Worm (Caenorhabditis elegans): ENCODE results near the gene gst-35.

gst-35 gene

DNA sequence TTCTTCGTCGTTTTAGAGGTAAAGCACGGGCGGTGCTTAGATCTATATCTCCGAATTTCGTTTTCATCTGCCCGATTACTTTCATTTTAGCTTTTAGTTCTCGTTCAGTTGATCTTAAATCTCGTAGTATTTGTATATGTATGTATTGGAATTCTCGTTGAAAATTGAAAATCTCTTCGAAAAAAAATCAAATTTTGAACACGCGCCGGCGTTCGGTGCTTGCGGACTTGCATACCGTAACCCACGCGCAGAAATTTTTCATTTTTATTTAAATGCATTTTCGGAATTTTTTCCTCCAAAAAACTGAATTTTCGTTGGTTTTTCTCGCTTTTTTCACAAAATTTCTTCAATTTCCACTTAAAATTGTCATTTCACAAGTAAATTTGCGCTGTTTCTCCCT, 23.0 kb upstream of the gst-35 start:
- no peak for TF ChIP-seq hlh-1 (tag; optimal IDR thresholded peaks at IDR 0.05)
- no peak for TF ChIP-seq sem-2 (GFP tag; optimal IDR thresholded peaks at IDR 0.05)
- peak; percentile 93 for TF ChIP-seq lsy-2 (tag; optimal IDR thresholded peaks at IDR 0.05)
- peak; percentile 3 for TF ChIP-seq mep-1 (tag; optimal IDR thresholded peaks at IDR 0.05)
- no peak for TF ChIP-seq unc-62 (GFP tag; optimal IDR thresholded peaks at IDR 0.05)

DNA sequence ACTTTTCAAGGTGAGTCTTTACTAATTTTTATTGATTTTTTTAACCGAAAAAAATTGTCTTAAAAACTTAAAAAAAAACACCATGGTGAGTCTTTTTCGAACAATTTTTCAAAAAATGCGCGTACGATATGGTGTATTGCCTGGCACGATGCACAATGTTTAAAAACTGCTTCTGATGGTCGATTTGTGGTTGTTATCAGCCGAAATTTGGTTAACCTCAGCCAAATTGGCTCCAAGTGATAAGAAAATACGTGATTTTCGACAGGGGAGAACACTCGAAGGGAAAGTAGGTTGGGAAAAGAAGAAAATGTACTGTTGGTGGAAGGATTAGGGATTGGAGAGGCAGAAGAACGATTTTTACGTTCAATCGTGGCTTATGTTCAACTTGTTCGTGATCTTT, 22.4 kb upstream of the gst-35 start:
- TF ChIP-seq unc-62 (GFP tag; optimal IDR thresholded peaks at IDR 0.05) (no peak), pha-4 (tag; optimal IDR thresholded peaks at IDR 0.05) (no peak), elt-3 (tag; optimal IDR thresholded peaks at IDR 0.05) (no peak), unc-39 (tag; optimal IDR thresholded peaks at IDR 0.05) (no peak), sptf-1 (tag; optimal IDR thresholded peaks at IDR 0.05) (no peak), mep-1 (tag; optimal IDR thresholded peaks at IDR 0.05) (no peak), flh-1 (GFP tag; optimal IDR thresholded peaks at IDR 0.05) (no peak), M03D4.4 (tag; optimal IDR thresholded peaks at IDR 0.05) (no peak), blmp-1 (tag; optimal IDR thresholded peaks at IDR 0.05) (no peak), snpc-4 (tag; optimal IDR thresholded peaks at IDR 0.05) (no peak), cnd-1 (tag; optimal IDR thresholded peaks at IDR 0.05) (no peak), nhr-12 (tag; optimal IDR thresholded peaks at IDR 0.05) (no peak), mls-2 (tag; optimal IDR thresholded peaks at IDR 0.05) (no peak), lin-13 (tag; optimal IDR thresholded peaks at IDR 0.05) (no peak), ham-2 (GFP tag; optimal IDR thresholded peaks at IDR 0.05) (no peak), ces-1 (GFP tag; optimal IDR thresholded peaks at IDR 0.05) (no peak)

DNA sequence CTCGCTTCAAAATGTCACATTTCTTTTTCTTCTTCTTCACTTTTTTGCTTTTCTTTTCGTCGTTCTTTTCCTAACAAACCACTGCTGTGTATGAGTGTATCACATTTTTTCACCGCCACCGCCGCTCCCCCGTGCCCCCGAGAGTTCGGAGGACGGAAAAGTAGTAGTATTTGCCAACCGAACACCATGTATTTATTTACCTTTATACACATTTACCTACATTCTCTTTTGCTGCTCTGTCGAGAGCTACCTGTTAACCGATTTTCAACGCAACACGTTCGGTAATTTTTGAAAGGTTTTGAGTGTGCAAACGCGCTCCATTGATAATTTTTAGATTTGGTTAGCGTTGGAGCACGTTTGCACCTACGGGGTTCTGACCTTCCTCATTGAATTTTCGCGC, 21.0 kb upstream of the gst-35 start:
- TF ChIP-seq ztf-11 (tag; optimal IDR thresholded peaks at IDR 0.05), result no peak
- TF ChIP-seq mep-1 (tag; optimal IDR thresholded peaks at IDR 0.05), result no peak
- TF ChIP-seq unc-39 (tag; optimal IDR thresholded peaks at IDR 0.05), result no peak
- no peak for TF ChIP-seq flh-1 (GFP tag; optimal IDR thresholded peaks at IDR 0.05)
- TF ChIP-seq unc-120 (tag; optimal IDR thresholded peaks at IDR 0.05; ENCODE audit: poor library complexity, severe bottlenecking), result no peak
- TF ChIP-seq elt-1 (tag; optimal IDR thresholded peaks at IDR 0.05; ENCODE audit: borderline replicate concordance, insufficient read depth), result no peak
- no peak for TF ChIP-seq zip-8 (tag; optimal IDR thresholded peaks at IDR 0.05)
- TF ChIP-seq ceh-83 (GFP tag; optimal IDR thresholded peaks at IDR 0.05), result no peak
- TF ChIP-seq nhr-12 (tag; optimal IDR thresholded peaks at IDR 0.05), result no peak
- TF ChIP-seq mab-5 (tag; optimal IDR thresholded peaks at IDR 0.05), result no peak
- no peak for TF ChIP-seq ces-1 (GFP tag; optimal IDR thresholded peaks at IDR 0.05)
- TF ChIP-seq sem-2 (GFP tag; optimal IDR thresholded peaks at IDR 0.05), result no peak
- TF ChIP-seq ceh-39 (tag; optimal IDR thresholded peaks at IDR 0.05), result no peak
- no peak for TF ChIP-seq snpc-4 (tag; optimal IDR thresholded peaks at IDR 0.05)
- no peak for TF ChIP-seq tbx-8 (GFP tag; optimal IDR thresholded peaks at IDR 0.05)
- TF ChIP-seq mls-2 (tag; optimal IDR thresholded peaks at IDR 0.05), result no peak
- no peak for TF ChIP-seq ham-2 (GFP tag; optimal IDR thresholded peaks at IDR 0.05)
- TF ChIP-seq ceh-43 (GFP tag; optimal IDR thresholded peaks at IDR 0.05), result no peak

DNA sequence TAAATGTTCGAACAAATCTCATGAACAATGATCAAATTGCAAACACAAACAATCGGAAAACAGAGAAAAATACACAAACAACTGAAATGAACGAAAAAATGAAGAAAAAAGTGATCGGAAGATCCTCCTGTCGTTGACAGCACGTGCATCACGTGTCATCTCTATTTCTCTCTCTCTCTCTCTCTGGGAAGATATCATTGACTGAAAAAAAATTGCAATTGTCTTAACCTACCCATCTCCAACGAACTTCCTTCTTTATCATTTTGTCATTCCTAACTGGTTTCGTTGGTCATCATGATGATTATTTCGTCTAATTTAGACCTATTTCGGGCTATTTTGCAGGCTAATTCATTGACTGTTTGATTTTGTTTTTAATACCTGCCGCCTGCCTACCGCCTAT, 20.2 kb upstream of the gst-35 start:
- TF ChIP-seq hlh-1 (tag; optimal IDR thresholded peaks at IDR 0.05) (no peak), ham-2 (GFP tag; optimal IDR thresholded peaks at IDR 0.05) (no peak), bed-3 (GFP tag; optimal IDR thresholded peaks at IDR 0.05) (no peak), pha-4 (tag; optimal IDR thresholded peaks at IDR 0.05) (no peak), blmp-1 (tag; optimal IDR thresholded peaks at IDR 0.05) (no peak), unc-62 (GFP tag; optimal IDR thresholded peaks at IDR 0.05) (no peak), nhr-237 (tag; optimal IDR thresholded peaks at IDR 0.05) (no peak), cnd-1 (tag; optimal IDR thresholded peaks at IDR 0.05) (no peak), mab-5 (tag; optimal IDR thresholded peaks at IDR 0.05) (no peak), ceh-39 (tag; optimal IDR thresholded peaks at IDR 0.05) (no peak), lin-32 (GFP tag; optimal IDR thresholded peaks at IDR 0.05) (no peak), flh-1 (GFP tag; optimal IDR thresholded peaks at IDR 0.05) (no peak), M03D4.4 (tag; optimal IDR thresholded peaks at IDR 0.05) (no peak)

DNA sequence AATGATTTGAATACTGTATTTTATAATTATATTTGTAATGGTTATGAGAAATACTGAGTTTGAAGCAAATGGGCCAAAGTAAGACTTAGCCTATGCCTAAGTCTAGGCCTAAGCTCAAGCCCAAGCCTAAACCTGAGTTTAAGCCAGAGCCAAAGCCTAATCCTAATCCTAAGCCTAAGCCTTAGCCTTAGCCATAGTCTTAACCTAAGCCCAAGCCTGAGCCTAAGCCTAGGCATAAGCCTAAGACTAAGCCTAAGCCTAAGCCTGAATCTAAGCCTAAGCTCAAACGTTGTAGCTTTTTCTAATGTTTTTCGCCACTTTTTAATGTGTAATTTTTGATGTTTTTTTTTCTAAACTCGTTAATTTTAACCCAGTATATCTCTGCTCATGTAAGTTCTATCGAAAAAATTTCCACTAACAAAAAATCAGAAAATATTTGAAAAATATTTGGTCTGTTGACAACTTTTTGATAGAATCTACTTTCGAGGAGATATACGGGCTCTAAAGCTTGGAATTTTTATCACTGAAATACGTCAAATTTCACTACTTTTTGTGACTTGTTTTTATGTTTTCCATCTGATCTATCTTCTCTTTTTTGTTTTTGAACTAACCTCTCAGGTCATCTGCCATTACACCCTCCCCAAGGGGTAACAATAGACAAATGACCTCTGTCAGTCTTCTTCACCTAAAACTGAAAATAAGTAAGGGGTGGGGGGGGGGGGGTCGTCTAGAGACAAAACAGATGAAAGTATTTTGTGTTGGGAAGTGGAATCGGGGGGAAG, 19.1 kb upstream of the gst-35 start:
- TF ChIP-seq nhr-237 (tag; optimal IDR thresholded peaks at IDR 0.05), result no peak
- no peak for TF ChIP-seq nhr-28 (tag; optimal IDR thresholded peaks at IDR 0.05)
- TF ChIP-seq nhr-76 (tag; optimal IDR thresholded peaks at IDR 0.05), result no peak
- no peak for TF ChIP-seq ces-1 (GFP tag; optimal IDR thresholded peaks at IDR 0.05)
- TF ChIP-seq zip-8 (tag; optimal IDR thresholded peaks at IDR 0.05), result no peak
- TF ChIP-seq elt-1 (tag; optimal IDR thresholded peaks at IDR 0.05; ENCODE audit: borderline replicate concordance, insufficient read depth), result no peak
- TF ChIP-seq ztf-11 (tag; optimal IDR thresholded peaks at IDR 0.05), result no peak
